Worm (Caenorhabditis elegans) whole organism, late embryonic: Measurements from ENCODE around the gene clec-20.

Experiments used
- fax-1 ChIP-seq: sonication (generic microtip); optimal IDR thresholded peaks from 2 replicates; lab custom pipeline; 2016; ENCODE audit warnings: missing genotype, missing genetic modification characterization, missing compliant biosample characterization
- nhr-11 ChIP-seq: fragments of 150-350 bp; optimal IDR thresholded peaks from 2 replicates; lab custom pipeline; 2014; ENCODE audit warnings: missing biosample characterization, missing genetic modification characterization
- pha-4 ChIP-seq: fragments of 150-350 bp; optimal IDR thresholded peaks from 2 replicates; lab custom pipeline; 2018; ENCODE audit warnings: missing biosample characterization, missing genetic modification reagents, missing genetic modification characterization
- sox-4 ChIP-seq: sonication (generic microtip); optimal IDR thresholded peaks from 2 replicates; lab custom pipeline; 2017; ENCODE audit warnings: mild to moderate bottlenecking, missing genetic modification characterization, inconsistent platforms, missing compliant biosample characterization
- unc-3 ChIP-seq, 2 experiments: fragments of 200-800 bp in 1 of 2; sonication (Bioruptor generic) in 1 of 2; sonication (generic microtip) in 1 of 2; conservative IDR thresholded peaks in 1 of 2; optimal IDR thresholded peaks in 1 of 2; 2 replicates each; pipeline versions ENCODE4 v1.3.6 to Lab custom; 2016 to 2022; ENCODE audit warnings: missing compliant biosample characterization in 2 of 2, missing genetic modification characterization in 2 of 2, missing genetic modification reagents in 1 of 2

- TF ChIP-seq nhr-11 (tag; lab: Kevin White, UChicago) (no peak), unc-3 (GFP tag; conservative IDR thresholded peaks at IDR 0.05; lab: Robert Waterston, UW) (no peak), unc-3 (tag; optimal IDR thresholded peaks at IDR 0.05; lab: Kevin White, UChicago) (no peak), pha-4 (no peak), sox-4 (no peak), fax-1 (tag; lab: Kevin White, UChicago) (no peak)
Observed at ce11 chrII:1567646-1568045, 27.4 kb downstream of the clec-20 start, which contains the start of gene K05F6.8.
